Fruit fly (Drosophila melanogaster) Kc167 (cell line): ENCODE results near the gene NimB3.

Experiments
- Myc ChIP-seq: fragments of >200 bp; optimal IDR thresholded peaks from 2 replicates; lab custom pipeline; 2017; ENCODE audit warnings: missing external identifiers
- Sin3A ChIP-seq: fragments of >200 bp; optimal IDR thresholded peaks from 2 replicates; lab custom pipeline; 2018; ENCODE audit warnings: missing external identifiers
- h ChIP-seq: fragments of >200 bp; optimal IDR thresholded peaks from 3 replicates; lab custom pipeline; 2018; ENCODE audit warnings: missing external identifiers
- insv ChIP-seq: fragments of >200 bp; optimal IDR thresholded peaks from 3 replicates; lab custom pipeline; 2018; ENCODE audit warnings: missing external identifiers
- psq ChIP-seq: fragments of >200 bp; optimal IDR thresholded peaks from 2 replicates; lab custom pipeline; 2017; ENCODE audit warnings: missing external identifiers
- ttk ChIP-seq: sonication (Bioruptor generic); optimal IDR thresholded peaks from 2 replicates; lab custom pipeline; 2017; ENCODE audit warnings: missing external identifiers

NimB3 gene

dm6 chr2L:13976669-13977068 lies 8.9 kb upstream of the NimB3 start, which contains the start of gene NimC1:
NimC1 (minus strand) TSS chr2L:13976769.
- TF ChIP-seq Myc, result no peak
- no peak for TF ChIP-seq insv
- no peak for TF ChIP-seq Sin3A
- TF ChIP-seq h (lab: Kevin White, UChicago), result no peak
- no peak for TF ChIP-seq psq (lab: Kevin White, UChicago)
- TF ChIP-seq ttk, result no peak

- no peak for TF ChIP-seq Sin3A
- no peak for TF ChIP-seq h (lab: Kevin White, UChicago)
- TF ChIP-seq psq (lab: Kevin White, UChicago), result no peak
- TF ChIP-seq insv, result no peak
- TF ChIP-seq Myc, result no peak
- TF ChIP-seq ttk, result no peak
Measured at dm6 chr2L:13972847-13973246, 5.1 kb upstream of the NimB3 start, which contains the start of gene He. He (minus strand) TSS chr2L:13972947.

- TF ChIP-seq ttk (no peak), Myc (no peak), insv (no peak), h (lab: Kevin White, UChicago) (no peak), Sin3A (no peak)
Measured at dm6 chr2L:13969876-13970275, 2.1 kb upstream of the NimB3 start, which contains the start of the genes NimB4 and NimB5. NimB4 (minus strand) TSS chr2L:13969976. NimB5 (plus strand) TSS chr2L:13970177.

- TF ChIP-seq Myc (no peak), Sin3A (no peak), h (lab: Kevin White, UChicago) (no peak), psq (lab: Kevin White, UChicago) (no peak), insv (no peak), ttk (no peak)
Measured at dm6 chr2L:13966732-13967316, 961 bp downstream of the NimB3 start, which contains the start of gene NimB2. NimB2 (minus strand) TSS chr2L:13967018.

- no peak for TF ChIP-seq Myc
- no peak for TF ChIP-seq psq (lab: Kevin White, UChicago)
Measured at dm6 chr2L:13963467-13964122, 4.2 kb downstream of the NimB3 start, which contains the start of gene NimB1. NimB1 (plus strand) TSS chr2L:13963507.

- TF ChIP-seq h (lab: Kevin White, UChicago), result no peak
- no peak for TF ChIP-seq ttk
- TF ChIP-seq Myc, result no peak
- TF ChIP-seq Sin3A, result no peak
- TF ChIP-seq psq (lab: Kevin White, UChicago), result no peak
- TF ChIP-seq insv, result no peak
Measured at dm6 chr2L:13960399-13960798, 7.4 kb downstream of the NimB3 start.

dm6 chr2L:13957239-13957638 lies 10.5 kb downstream of the NimB3 start, which contains the start of gene NimA:
NimA (plus strand) TSS chr2L:13957539.
- TF ChIP-seq ttk, result no peak
- no peak for TF ChIP-seq Myc
- no peak for TF ChIP-seq insv
- no peak for TF ChIP-seq Sin3A
- TF ChIP-seq psq (lab: Kevin White, UChicago), result no peak
- TF ChIP-seq h (lab: Kevin White, UChicago), result no peak

dm6 chr2L:13955775-13956174 lies 12.0 kb downstream of the NimB3 start:
- TF ChIP-seq insv (no peak), Sin3A (no peak), Myc (no peak), ttk (no peak), h (lab: Kevin White, UChicago) (no peak), psq (lab: Kevin White, UChicago) (no peak)

dm6 chr2L:13949789-13950188 lies 18.0 kb downstream of the NimB3 start:
- TF ChIP-seq Sin3A, result no peak
- TF ChIP-seq ttk, result no peak
- TF ChIP-seq insv, result no peak
- TF ChIP-seq Myc, result no peak
- no peak for TF ChIP-seq h (lab: Kevin White, UChicago)
- no peak for TF ChIP-seq psq (lab: Kevin White, UChicago)

- TF ChIP-seq Myc (no peak), psq (lab: Kevin White, UChicago) (no peak), insv (no peak), h (lab: Kevin White, UChicago) (no peak), ttk (no peak), Sin3A (no peak)
Measured at dm6 chr2L:13947476-13947875, 20.3 kb downstream of the NimB3 start, which contains the start of gene Vajk3. Vajk3 (minus strand) TSS chr2L:13947476.

- TF ChIP-seq psq (lab: Kevin White, UChicago) (no peak), ttk (no peak), insv (no peak), Sin3A (no peak), Myc (no peak), h (lab: Kevin White, UChicago) (no peak)
Measured at dm6 chr2L:13934542-13935065, 33.2 kb downstream of the NimB3 start, which contains the start of gene Vajk2. Vajk2 (minus strand) TSS chr2L:13934692.

dm6 chr2L:13931318-13931717 lies 36.5 kb downstream of the NimB3 start, which contains the start of gene CG42711:
CG42711 (minus strand) TSS chr2L:13931362.
- TF ChIP-seq insv (no peak), psq (lab: Kevin White, UChicago) (no peak), h (lab: Kevin White, UChicago) (no peak), ttk (no peak), Myc (no peak), Sin3A (no peak)

dm6 chr2L:13928461-13928860 lies 39.3 kb downstream of the NimB3 start:
- TF ChIP-seq h (lab: Kevin White, UChicago) (no peak), Sin3A (no peak), psq (lab: Kevin White, UChicago) (no peak), ttk (no peak), insv (no peak), Myc (no peak)
